Worm (Caenorhabditis elegans): ENCODE measurements around the gene F21D5.6.
A peak's percentile ranks its signal among the peaks of the same experiment; 100 is the strongest.

F21D5.6 gene

DNA sequence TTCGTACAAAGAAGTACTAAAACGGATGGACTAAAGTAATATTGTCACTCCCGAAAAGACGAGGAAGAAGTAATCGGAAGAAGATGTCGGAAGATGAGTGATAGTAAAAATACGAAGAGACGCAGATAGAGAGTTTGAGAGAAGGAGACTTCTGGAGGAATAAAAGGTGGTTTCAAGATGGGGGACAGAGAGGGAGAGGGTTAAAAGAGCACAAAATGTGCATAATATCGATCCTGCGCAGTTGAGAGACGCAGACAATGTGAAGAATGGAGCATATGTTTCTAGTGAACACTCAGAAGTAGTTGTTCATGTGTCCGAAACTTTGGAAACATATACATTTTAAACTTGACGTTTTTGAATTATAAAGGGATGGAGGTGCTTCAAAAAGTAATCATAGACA, 21.3 kb upstream of the F21D5.6 start (continued):
- no peak for TF ChIP-seq nhr-21 (tag; optimal IDR thresholded peaks at IDR 0.05)
- TF ChIP-seq gmeb-1 (tag; optimal IDR thresholded peaks at IDR 0.05) = no peak
- TF ChIP-seq mbf-1 (tag; optimal IDR thresholded peaks at IDR 0.05) = no peak
- no peak for TF ChIP-seq ztf-1 (GFP tag; conservative IDR thresholded peaks at IDR 0.05)
- TF ChIP-seq ama-1 (optimal IDR thresholded peaks at IDR 0.05) = no peak
- no peak for TF ChIP-seq sma-3 (GFP tag; optimal IDR thresholded peaks at IDR 0.05)
- peak; percentile 43 for TF ChIP-seq lin-13 (GFP tag; optimal IDR thresholded peaks at IDR 0.05)
- TF ChIP-seq lsy-2 (tag; optimal IDR thresholded peaks at IDR 0.05) = peak; percentile 40 to 71
- TF ChIP-seq blmp-1 (tag; optimal IDR thresholded peaks at IDR 0.05; ENCODE audit: insufficient read depth) = no peak
- no peak for TF ChIP-seq nhr-11 (tag; optimal IDR thresholded peaks at IDR 0.05)
- TF ChIP-seq mab-5 (tag; optimal IDR thresholded peaks at IDR 0.05) = peak; percentile 0
- no peak for TF ChIP-seq R02D3.7 (tag; optimal IDR thresholded peaks at IDR 0.05)

DNA sequence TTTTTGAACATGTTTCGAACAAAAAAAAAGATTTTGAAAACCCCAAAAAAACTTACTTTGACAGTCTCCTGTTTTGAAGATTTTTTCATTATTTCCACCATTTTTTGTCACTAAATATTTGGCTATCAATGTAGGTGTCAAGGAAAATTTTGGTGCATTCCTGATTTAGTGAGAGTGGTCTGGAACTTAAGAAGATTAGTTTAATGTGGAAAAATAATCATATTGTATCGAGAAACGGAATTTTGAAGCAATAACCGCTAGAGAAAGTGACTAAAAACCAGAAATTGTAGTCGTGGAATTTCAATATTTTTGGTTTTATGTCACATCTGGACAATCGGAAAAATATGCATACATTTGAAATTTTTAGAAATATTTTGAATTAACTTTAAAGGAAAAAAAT, 20.7 kb upstream of the F21D5.6 start, which contains the start of the genes F20C5.11 and klp-11:
TSS of gene F20C5.11 (minus strand) at position 101 of the 400 bp plus-strand sequence.
TSS of gene klp-11 (minus strand) at position 171 of the 400 bp plus-strand sequence.
- TF ChIP-seq mab-5 (tag; optimal IDR thresholded peaks at IDR 0.05) (no peak), unc-39 (tag; optimal IDR thresholded peaks at IDR 0.05) (no peak), snpc-4 (tag; optimal IDR thresholded peaks at IDR 0.05) (no peak), F13H6.1 (tag; optimal IDR thresholded peaks at IDR 0.05) (no peak), ztf-11 (tag; optimal IDR thresholded peaks at IDR 0.05) (no peak), nhr-11 (tag; optimal IDR thresholded peaks at IDR 0.05) (no peak), crh-2 (tag; optimal IDR thresholded peaks at IDR 0.05) (no peak), blmp-1 (tag; optimal IDR thresholded peaks at IDR 0.05; ENCODE audit: insufficient read depth) (no peak), lsy-2 (tag; optimal IDR thresholded peaks at IDR 0.05) (no peak), ceh-16 (tag; optimal IDR thresholded peaks at IDR 0.05) (no peak), nhr-129 (tag; optimal IDR thresholded peaks at IDR 0.05) (no peak), ztf-1 (GFP tag; conservative IDR thresholded peaks at IDR 0.05) (no peak)

DNA sequence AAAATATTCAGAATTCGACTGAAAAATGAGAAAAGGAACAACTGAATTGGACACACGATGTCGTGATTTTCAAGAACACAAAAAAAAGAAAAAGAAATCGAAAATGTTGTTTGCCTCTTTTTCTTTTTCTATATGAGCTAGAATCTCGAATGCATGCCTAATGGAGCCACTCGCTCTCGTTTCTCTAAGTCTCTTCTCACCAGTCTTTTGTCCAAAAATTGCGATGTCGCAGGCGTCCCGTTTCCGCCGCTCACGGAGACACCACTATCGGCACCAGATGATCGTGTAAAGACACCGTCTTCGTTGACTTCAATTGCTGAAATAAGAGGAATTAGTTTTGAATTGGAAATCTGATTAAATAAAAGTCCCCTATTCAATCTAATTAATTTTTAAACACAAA, 17.4 kb upstream of the F21D5.6 start:
- TF ChIP-seq C34F6.9 (tag; optimal IDR thresholded peaks at IDR 0.05) (peak; percentile 54), zag-1 (tag; optimal IDR thresholded peaks at IDR 0.05) (peak; percentile 50), F13H6.1 (tag; optimal IDR thresholded peaks at IDR 0.05) (no peak), crh-2 (tag; optimal IDR thresholded peaks at IDR 0.05) (peak; percentile 50), nhr-129 (tag; optimal IDR thresholded peaks at IDR 0.05) (peak; percentile 37), fos-1 (tag; optimal IDR thresholded peaks at IDR 0.05) (peak; percentile 26), ama-1 (optimal IDR thresholded peaks at IDR 0.05) (no peak), sma-9 (GFP tag; optimal IDR thresholded peaks at IDR 0.05) (no peak), sma-9 (tag; optimal IDR thresholded peaks at IDR 0.05) (no peak), lsy-2 (tag; optimal IDR thresholded peaks at IDR 0.05) (peak in 1 of 2 experiments; percentile 64), lin-13 (GFP tag; optimal IDR thresholded peaks at IDR 0.05) (peak; percentile 34), unc-55 (GFP tag; optimal IDR thresholded peaks at IDR 0.05) (peak; percentile 85), mbf-1 (tag; optimal IDR thresholded peaks at IDR 0.05) (no peak)

DNA sequence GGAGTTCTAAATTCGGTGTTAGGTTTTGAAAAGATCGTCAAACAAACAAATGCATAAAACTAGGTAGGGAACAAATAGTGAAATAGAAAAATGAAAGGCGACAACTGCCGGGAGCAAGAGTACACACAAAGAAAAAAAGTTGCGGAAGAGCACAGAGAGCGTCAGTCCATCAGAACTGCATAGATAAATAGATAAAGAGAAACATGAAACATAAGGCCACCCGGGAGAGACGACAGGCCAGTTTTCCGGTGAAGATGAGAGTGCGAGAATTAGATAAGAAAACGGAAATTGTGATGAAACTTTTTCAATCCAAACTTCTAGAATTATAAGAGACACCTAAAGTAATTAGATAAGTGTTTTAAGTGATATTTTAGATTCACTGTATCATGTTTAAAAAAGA, 16.5 kb upstream of the F21D5.6 start:
- TF ChIP-seq unc-39 (tag; optimal IDR thresholded peaks at IDR 0.05) (no peak), nhr-129 (tag; optimal IDR thresholded peaks at IDR 0.05) (peak; percentile 26), egl-27 (tag; optimal IDR thresholded peaks at IDR 0.05) (no peak), elt-1 (tag; optimal IDR thresholded peaks at IDR 0.05) (no peak), nhr-12 (tag; optimal IDR thresholded peaks at IDR 0.05) (no peak), lsy-2 (tag; optimal IDR thresholded peaks at IDR 0.05) (no peak), mab-5 (tag; optimal IDR thresholded peaks at IDR 0.05) (no peak), gmeb-1 (tag; optimal IDR thresholded peaks at IDR 0.05) (no peak), crh-2 (tag; optimal IDR thresholded peaks at IDR 0.05) (peak; percentile 35), C34F6.9 (tag; optimal IDR thresholded peaks at IDR 0.05) (peak; percentile 7), fos-1 (tag; optimal IDR thresholded peaks at IDR 0.05) (peak; percentile 90), unc-55 (GFP tag; optimal IDR thresholded peaks at IDR 0.05) (peak; percentile 12), mbf-1 (tag; optimal IDR thresholded peaks at IDR 0.05) (no peak), sma-3 (GFP tag; optimal IDR thresholded peaks at IDR 0.05) (no peak), nhr-21 (tag; optimal IDR thresholded peaks at IDR 0.05) (no peak), elt-3 (tag; optimal IDR thresholded peaks at IDR 0.05) (no peak), F13H6.1 (tag; optimal IDR thresholded peaks at IDR 0.05) (peak; percentile 64), unc-62 (GFP tag; optimal IDR thresholded peaks at IDR 0.05) (no peak), nhr-6 (tag; optimal IDR thresholded peaks at IDR 0.05) (no peak), sma-9 (GFP tag; optimal IDR thresholded peaks at IDR 0.05) (peak; percentile 14), sma-9 (tag; optimal IDR thresholded peaks at IDR 0.05) (no peak), ZK546.5 (tag; optimal IDR thresholded peaks at IDR 0.05) (no peak), skn-1 (tag; optimal IDR thresholded peaks at IDR 0.05) (no peak), Y55F3AM.14 (GFP tag; optimal IDR thresholded peaks at IDR 0.05) (no peak)
